Worm (Caenorhabditis elegans) whole organism, midembryonic: ENCODE measurements around the gene F25B5.3.

ENCODE experiments used
- T22C8.4 ChIP-seq: fragments of 200-800 bp; sonication (Bioruptor generic); IDR thresholded peaks from 2 replicates; pipeline ENCODE4 v1.3.6; 2022; ENCODE audit warnings: missing genetic modification characterization, missing compliant biosample characterization
- cog-1 ChIP-seq: sonication (generic microtip); optimal IDR thresholded peaks from 2 replicates; lab custom pipeline; 2016; ENCODE audit warnings: missing genetic modification characterization, missing compliant biosample characterization
- flt-1 ChIP-seq: fragments of 200-800 bp; sonication (Bioruptor generic); IDR thresholded peaks from 2 replicates; pipeline ENCODE4 v1.3.6; 2022; ENCODE audit warnings: missing genetic modification characterization, missing compliant biosample characterization
- klf-2 ChIP-seq: fragments of 200-800 bp; sonication (Bioruptor generic); conservative IDR thresholded peaks from 2 replicates; pipeline ENCODE4 v1.3.6; 2022; ENCODE audit warnings: missing genetic modification reagents, missing genetic modification characterization, missing compliant biosample characterization
- med-1 ChIP-seq: sonication (generic microtip); optimal IDR thresholded peaks from 2 replicates; lab custom pipeline; 2017; ENCODE audit warnings: missing genetic modification characterization, mild to moderate bottlenecking, missing compliant biosample characterization, antibody characterized with exemption, missing genetic modification reagents; ENCODE audit not compliant: insufficient read depth
- ref-1 ChIP-seq: fragments of 200-800 bp; sonication (Bioruptor generic); conservative IDR thresholded peaks from 2 replicates; pipeline ENCODE4 v1.3.6; 2022; ENCODE audit warnings: missing genetic modification reagents, missing genetic modification characterization, missing compliant biosample characterization
- tab-1 ChIP-seq: fragments of 200-800 bp; sonication (Bioruptor generic); IDR thresholded peaks from 2 replicates; pipeline ENCODE4 v1.3.6; 2022; ENCODE audit warnings: missing genetic modification characterization, missing compliant biosample characterization
- ztf-29 ChIP-seq: fragments of 200-800 bp; sonication (Bioruptor generic); IDR thresholded peaks from 2 replicates; pipeline ENCODE4 v1.3.6; 2022; ENCODE audit warnings: missing genetic modification reagents, missing genetic modification characterization, missing compliant biosample characterization

ce11 chrIII:5940525-5940974 lies 8.1 kb upstream of the F25B5.3 start:
- TF ChIP-seq ref-1 (GFP tag; lab: Robert Waterston, UW) = no peak
- no peak for TF ChIP-seq tab-1 (GFP tag; lab: Robert Waterston, UW)
- TF ChIP-seq flt-1 (GFP tag; lab: Robert Waterston, UW) = peak; percentile 68; the same call in 1 of the 2 replicates
- TF ChIP-seq T22C8.4 (GFP tag; lab: Robert Waterston, UW) = peak; percentile 92
- TF ChIP-seq cog-1 (tag; lab: Kevin White, UChicago) = no peak
- TF ChIP-seq ztf-29 (GFP tag; lab: Robert Waterston, UW) = no peak
- no peak for TF ChIP-seq med-1 (GFP tag; lab: Kevin White, UChicago)
- no peak for TF ChIP-seq klf-2 (GFP tag; lab: Robert Waterston, UW)
